Worm (Caenorhabditis elegans) whole organism, L4 larva: ENCODE measurements around the gene F38H4.6.

ENCODE experiments used
- lin-13 ChIP-seq: fragments of 150-350 bp; optimal IDR thresholded peaks from 2 replicates; lab custom pipeline; 2014; ENCODE audit warnings: missing biosample characterization, missing genetic modification reagents, missing genetic modification characterization
- nhr-76 ChIP-seq: fragments of 150-350 bp; optimal IDR thresholded peaks from 2 replicates; lab custom pipeline; 2014; ENCODE audit warnings: missing biosample characterization, missing genetic modification characterization

- TF ChIP-seq nhr-76 (tag; lab: Kevin White, UChicago) (no peak), lin-13 (GFP tag; lab: Kevin White, UChicago) (no peak)
Observed at ce11 chrIV:11863428-11863827, 15.8 kb upstream of the F38H4.6 start.
